Fruit fly (Drosophila melanogaster): ENCODE data around the gene CG44362.

The CG44362 gene

dm6 chr3L:11443474-11444080, 46.2 kb downstream of the CG44362 start:
- TF ChIP-seq CG32121 (GFP tag; IDR thresholded peaks at IDR 0.05) (no peak), CG12605 (GFP tag; IDR thresholded peaks at IDR 0.05) (no peak), fd96Ca (GFP tag; IDR thresholded peaks at IDR 0.05) (0 out of 3 replicates have a peak, but pooled peaks have one; percentile 30), CG14655 (GFP tag; optimal IDR thresholded peaks at IDR 0.05) (peak; percentile 45), CG34367 (tag; optimal IDR thresholded peaks at IDR 0.05) (no peak), gl (tag; optimal IDR thresholded peaks at IDR 0.05) (no peak), Pif1A (GFP tag; optimal IDR thresholded peaks at IDR 0.05) (no peak), CG8301 (tag; optimal IDR thresholded peaks at IDR 0.05) (peak; percentile 37), EcR (GFP tag; optimal IDR thresholded peaks at IDR 0.05) (no peak), CG13204 (GFP tag; optimal IDR thresholded peaks at IDR 0.05) (no peak)

dm6 chr3L:11444169-11444568, 46.8 kb downstream of the CG44362 start:
- TF ChIP-seq CG12605 (GFP tag; IDR thresholded peaks at IDR 0.05) (no peak), Pif1A (GFP tag; optimal IDR thresholded peaks at IDR 0.05) (no peak), CG15710 (tag; optimal IDR thresholded peaks at IDR 0.05) (peak; percentile 31), CG8301 (tag; optimal IDR thresholded peaks at IDR 0.05) (peak; percentile 28), CG13204 (GFP tag; optimal IDR thresholded peaks at IDR 0.05) (no peak), CG8159 (tag; optimal IDR thresholded peaks at IDR 0.05) (peak; percentile 46), Pif1B (GFP tag; optimal IDR thresholded peaks at IDR 0.05) (peak; percentile 1), EcR (GFP tag; optimal IDR thresholded peaks at IDR 0.05) (no peak), CG4496 (GFP tag; IDR thresholded peaks at IDR 0.05) (no peak; the same call in 2 of the 3 replicates), Ets98B (GFP tag; IDR thresholded peaks at IDR 0.05) (no peak), CG10348 (GFP tag; IDR thresholded peaks at IDR 0.05) (no peak), CG17806 (tag; optimal IDR thresholded peaks at IDR 0.05) (no peak), CG9948 (tag; optimal IDR thresholded peaks at IDR 0.05) (peak; percentile 21), CG32121 (GFP tag; IDR thresholded peaks at IDR 0.05) (0 out of 2 replicates have a peak, but pooled peaks have one; percentile 8), D1 (tag; optimal IDR thresholded peaks at IDR 0.05) (no peak), rn (GFP tag; IDR thresholded peaks at IDR 0.05) (no peak), CG34367 (tag; optimal IDR thresholded peaks at IDR 0.05) (no peak), gl (tag; optimal IDR thresholded peaks at IDR 0.05) (no peak), CG14655 (GFP tag; optimal IDR thresholded peaks at IDR 0.05) (peak; percentile 77), Snoo (tag; optimal IDR thresholded peaks at IDR 0.05) (no peak), fd96Ca (GFP tag; IDR thresholded peaks at IDR 0.05) (no peak)

- TF ChIP-seq CG8159 (tag; optimal IDR thresholded peaks at IDR 0.05): no peak
- TF ChIP-seq CG14655 (GFP tag; optimal IDR thresholded peaks at IDR 0.05): no peak
Observed at dm6 chr3L:11444861-11445260, 47.5 kb downstream of the CG44362 start, which contains the start of gene CG7557. CG7557 (plus strand) TSS chr3L:11445161.

dm6 chr3L:11447022-11447728, 49.8 kb downstream of the CG44362 start:
- peak; percentile 90 for TF ChIP-seq CG8159 (tag; optimal IDR thresholded peaks at IDR 0.05)
- TF ChIP-seq CG9948 (tag; optimal IDR thresholded peaks at IDR 0.05): peak; percentile 89
- peak; percentile 92 for TF ChIP-seq CG14655 (GFP tag; optimal IDR thresholded peaks at IDR 0.05)
- peak; percentile 84 for TF ChIP-seq Pif1A (GFP tag; optimal IDR thresholded peaks at IDR 0.05)
- TF ChIP-seq CG15710 (tag; optimal IDR thresholded peaks at IDR 0.05): peak; percentile 80
- peak; percentile 93 for TF ChIP-seq CG8301 (tag; optimal IDR thresholded peaks at IDR 0.05)
- peak; percentile 79 for TF ChIP-seq D1 (tag; optimal IDR thresholded peaks at IDR 0.05)
- peak; percentile 93 for TF ChIP-seq CG4496 (GFP tag; IDR thresholded peaks at IDR 0.05)
- peak; percentile 90 for TF ChIP-seq Ets98B (GFP tag; IDR thresholded peaks at IDR 0.05)
- peak; percentile 49 for TF ChIP-seq gl (tag; optimal IDR thresholded peaks at IDR 0.05)
- TF ChIP-seq Snoo (tag; optimal IDR thresholded peaks at IDR 0.05): peak; percentile 18
- peak; percentile 83 for TF ChIP-seq fd96Ca (GFP tag; IDR thresholded peaks at IDR 0.05)
- TF ChIP-seq rn (GFP tag; IDR thresholded peaks at IDR 0.05): peak; percentile 56; the same call in 1 of the 2 replicates
- TF ChIP-seq CG32121 (GFP tag; IDR thresholded peaks at IDR 0.05): peak; percentile 93
- TF ChIP-seq Pif1B (GFP tag; optimal IDR thresholded peaks at IDR 0.05): peak; percentile 74
- peak; percentile 64 for TF ChIP-seq CG12605 (GFP tag; IDR thresholded peaks at IDR 0.05)
- TF ChIP-seq CG17806 (tag; optimal IDR thresholded peaks at IDR 0.05): peak; percentile 89
- TF ChIP-seq CG34367 (tag; optimal IDR thresholded peaks at IDR 0.05): peak; percentile 12
- TF ChIP-seq EcR (GFP tag; optimal IDR thresholded peaks at IDR 0.05): peak; percentile 99
- peak; percentile 44 for TF ChIP-seq CG13204 (GFP tag; optimal IDR thresholded peaks at IDR 0.05)
- no peak; the same call in 1 of the 2 replicates for TF ChIP-seq CG10348 (GFP tag; IDR thresholded peaks at IDR 0.05)
